Fruit fly (Drosophila melanogaster) whole organism, adult: ENCODE measurements around the gene Or83a.

Source experiments
- CG14711 ChIP-seq: fragments of 200-800 bp; sonication (Bioruptor generic); optimal IDR thresholded peaks from 2 replicates; lab custom pipeline; 2018; ENCODE audit warnings: missing biosample characterization, mild to moderate bottlenecking, missing genetic modification characterization, moderate library complexity
- CG1620 ChIP-seq: fragments of 200-800 bp; sonication (Bioruptor generic); optimal IDR thresholded peaks from 2 replicates; lab custom pipeline; 2016; ENCODE audit warnings: missing biosample characterization, missing genetic modification characterization
- CG33017 ChIP-seq: fragments of 200-800 bp; sonication (Bioruptor generic); optimal IDR thresholded peaks from 2 replicates; lab custom pipeline; 2018; ENCODE audit warnings: missing biosample characterization, mild to moderate bottlenecking, missing genetic modification characterization, moderate library complexity
- CG5204 ChIP-seq: fragments of 200-800 bp; sonication (Bioruptor generic); optimal IDR thresholded peaks from 2 replicates; lab custom pipeline; 2016; ENCODE audit warnings: missing biosample characterization, missing genetic modification characterization
- CG7045 ChIP-seq: fragments of 200-800 bp; sonication (Bioruptor generic); optimal IDR thresholded peaks from 2 replicates; lab custom pipeline; 2017; ENCODE audit warnings: missing biosample characterization, mild to moderate bottlenecking, missing genetic modification characterization
- Clk ChIP-seq: fragments of 200-800 bp; sonication (Bioruptor generic); optimal IDR thresholded peaks from 2 replicates; lab custom pipeline; 2017; ENCODE audit warnings: missing biosample characterization, missing genetic modification characterization
- Crg-1 ChIP-seq: fragments of 200-800 bp; sonication (Bioruptor generic); optimal IDR thresholded peaks from 2 replicates; lab custom pipeline; 2016; ENCODE audit warnings: missing biosample characterization, missing genetic modification characterization
- Hr96 ChIP-seq: fragments of 200-800 bp; sonication (Bioruptor generic); optimal IDR thresholded peaks from 2 replicates; lab custom pipeline; 2016; ENCODE audit warnings: missing biosample characterization, missing genetic modification characterization
- bab1 ChIP-seq: fragments of 200-800 bp; sonication (Bioruptor generic); optimal IDR thresholded peaks from 3 replicates; lab custom pipeline; 2019; ENCODE audit warnings: missing biosample characterization, mild to moderate bottlenecking, missing genetic modification characterization, moderate library complexity
- cic ChIP-seq: fragments of 200-800 bp; sonication (Bioruptor generic); optimal IDR thresholded peaks from 2 replicates; lab custom pipeline; 2017; ENCODE audit warnings: missing biosample characterization, mild to moderate bottlenecking, missing genetic modification characterization, moderate library complexity
- cnc ChIP-seq, 2 experiments: fragments of >200 bp; optimal IDR thresholded peaks; 2 replicates each; lab custom pipeline; 2017
- tj ChIP-seq: fragments of 200-800 bp; sonication (Bioruptor generic); optimal IDR thresholded peaks from 3 replicates; lab custom pipeline; 2017; ENCODE audit warnings: missing biosample characterization, mild to moderate bottlenecking, missing genetic modification characterization, moderate library complexity
- toe ChIP-seq: fragments of 200-800 bp; sonication (Bioruptor generic); optimal IDR thresholded peaks from 2 replicates; lab custom pipeline; 2016; ENCODE audit warnings: missing biosample characterization, missing genetic modification characterization

- TF ChIP-seq tj (GFP tag; lab: Kevin White, UChicago): no peak
- TF ChIP-seq CG5204 (GFP tag; lab: Kevin White, UChicago): no peak
- TF ChIP-seq bab1 (GFP tag; lab: Kevin White, UChicago): no peak
- TF ChIP-seq Hr96 (GFP tag; lab: Kevin White, UChicago): no peak
- no peak for TF ChIP-seq CG33017
- TF ChIP-seq CG7045 (GFP tag; lab: Kevin White, UChicago): no peak
- TF ChIP-seq CG14711 (tag; lab: Kevin White, UChicago): no peak
- TF ChIP-seq Clk (GFP tag; lab: Kevin White, UChicago): no peak
- TF ChIP-seq toe (GFP tag; lab: Kevin White, UChicago): peak; percentile 50
- TF ChIP-seq CG1620: no peak
- TF ChIP-seq Crg-1 (GFP tag; lab: Kevin White, UChicago): no peak
- TF ChIP-seq cic: no peak
- TF ChIP-seq cnc (optimal IDR thresholded peaks at IDR 0.05; lab: Kevin White, UChicago): no peak
Measured at dm6 chr3R:5374720-5375119, 24.3 kb downstream of the Or83a start, which contains the start of the genes hd and CG14667.
